3 fruit fly cellular contexts compared by ENCODE assay signal in genomic region chr3L:16679492-16680120, dm6.
TF ChIP-seq lines count a peak whose summit lies in the region.

No protein-coding gene starts in this region.

- TF ChIP-seq CTCF in whole organism, embryonic (GFP tag; optimal IDR thresholded peaks at IDR 0.05; lab: Kevin White, UChicago) = no peak

TF ChIP-seq in whole organism, embryonic, 481 proteins besides CTCF, POLR2A, EP300 and RAD21:
- TF ChIP-seq CG3163 (GFP tag; optimal IDR thresholded peaks at IDR 0.05; lab: Kevin White, UChicago) (no peak), Dfd (GFP tag; optimal IDR thresholded peaks at IDR 0.05; lab: Kevin White, UChicago) (peak in 1 of 2 experiments; percentile 79), ind (GFP tag; optimal IDR thresholded peaks at IDR 0.05; lab: Kevin White, UChicago) (no peak), HLH54F (GFP tag; optimal IDR thresholded peaks at IDR 0.05; lab: Kevin White, UChicago) (no peak), E2f2 (GFP tag; IDR thresholded peaks at IDR 0.05; lab: Robert Waterston, UW) (no peak), Elba2 (GFP tag; optimal IDR thresholded peaks at IDR 0.05; lab: Kevin White, UChicago) (no peak), bigmax (GFP tag; optimal IDR thresholded peaks at IDR 0.05; lab: Kevin White, UChicago) (no peak), CG9215 (GFP tag; IDR thresholded peaks at IDR 0.05; lab: Robert Waterston, UW) (no peak), Neu2 (GFP tag; optimal IDR thresholded peaks at IDR 0.05; lab: Kevin White, UChicago; ENCODE audit: borderline replicate concordance) (peak; percentile 88), pnt (GFP tag; optimal IDR thresholded peaks at IDR 0.05; lab: Kevin White, UChicago) (no peak), org-1 (GFP tag; optimal IDR thresholded peaks at IDR 0.05; lab: Kevin White, UChicago) (no peak), CG42726 (GFP tag; IDR thresholded peaks at IDR 0.05; lab: Robert Waterston, UW; ENCODE audit: partially characterized antibody) (no peak), croc (GFP tag; conservative IDR thresholded peaks at IDR 0.05; lab: Robert Waterston, UW) (no peak), BEAF-32 (GFP tag; optimal IDR thresholded peaks at IDR 0.05; lab: Kevin White, UChicago) (no peak), CG4360 (GFP tag; IDR thresholded peaks at IDR 0.05; lab: Robert Waterston, UW) (peak; percentile 32; the same call in 1 of the 2 replicates), CG11504 (tag; optimal IDR thresholded peaks at IDR 0.05; lab: Kevin White, UChicago) (peak; percentile 58), Xrp1 (GFP tag; IDR thresholded peaks at IDR 0.05; lab: Robert Waterston, UW) (no peak)
TF ChIP-seq in whole organism, embryonic: peak in this region for 4.

TF ChIP-seq in whole organism, prepupa, 60 proteins besides CTCF, POLR2A, EP300 and RAD21:
- TF ChIP-seq CG3919 (GFP tag; optimal IDR thresholded peaks at IDR 0.05; lab: Kevin White, UChicago) (peak; percentile 54), CG34406 (GFP tag; optimal IDR thresholded peaks at IDR 0.05; lab: Kevin White, UChicago) (no peak), CG10631 (GFP tag; optimal IDR thresholded peaks at IDR 0.05; lab: Kevin White, UChicago) (no peak), Sox14 (GFP tag; optimal IDR thresholded peaks at IDR 0.05; lab: Kevin White, UChicago) (no peak)

TF ChIP-seq in whole organism, wandering third instar larva, 38 proteins besides CTCF, POLR2A, EP300 and RAD21:
- TF ChIP-seq rgr (GFP tag; optimal IDR thresholded peaks at IDR 0.05; lab: Kevin White, UChicago) (no peak), Dfd (GFP tag; optimal IDR thresholded peaks at IDR 0.05; lab: Kevin White, UChicago) (peak; percentile 98), Dif (GFP tag; optimal IDR thresholded peaks at IDR 0.05; lab: Kevin White, UChicago; ENCODE audit: partially characterized antibody) (no peak)
